Worm (Caenorhabditis elegans): ENCODE measurements around the gene Y42A5A.3.

ce11 chrV:11127197-11127596 lies 31.4 kb upstream of the Y42A5A.3 start, which contains the start of gene jmjd-5:
- no peak for TF ChIP-seq ztf-11 (tag; optimal IDR thresholded peaks at IDR 0.05)
- no peak for TF ChIP-seq aly-2 (tag; optimal IDR thresholded peaks at IDR 0.05)
- TF ChIP-seq dmd-6 (GFP tag; IDR thresholded peaks at IDR 0.05) = no peak

Measured in whole organism, L4 larva.